Fruit fly (Drosophila melanogaster) whole organism, embryonic: Measurements from ENCODE around the gene CG43902.
A peak's percentile ranks its signal among the peaks of the same experiment; 100 is the strongest.

Source experiments
- CG10565 ChIP-seq: fragments of 200-800 bp; sonication (Bioruptor generic); optimal IDR thresholded peaks from 3 replicates; lab custom pipeline; 2016; ENCODE audit warnings: missing biosample characterization, mild to moderate bottlenecking, missing genetic modification characterization
- CG10959 ChIP-seq: fragments of 200-800 bp; sonication (Bioruptor generic); IDR thresholded peaks from 2 replicates; pipeline ENCODE4 v1.3.6; 2022; ENCODE audit warnings: missing biosample characterization, missing genetic modification characterization
- CG13624 ChIP-seq: fragments of 200-800 bp; sonication (Bioruptor generic); optimal IDR thresholded peaks from 2 replicates; lab custom pipeline; 2016; ENCODE audit warnings: missing biosample characterization, missing genetic modification characterization
- CG14860 ChIP-seq: fragments of 200-800 bp; sonication (Bioruptor generic); IDR thresholded peaks from 3 replicates; pipeline ENCODE4 v1.3.6; 2022; ENCODE audit warnings: missing biosample characterization, missing genetic modification characterization; ENCODE audit not compliant: partially characterized antibody
- CG16779 ChIP-seq: fragments of 200-800 bp; sonication (Bioruptor generic); IDR thresholded peaks from 2 replicates; pipeline ENCODE4 v1.3.6; 2022; ENCODE audit warnings: missing biosample characterization, missing genetic modification characterization
- CG16815 ChIP-seq: fragments of 200-800 bp; sonication (Bioruptor generic); optimal IDR thresholded peaks from 3 replicates; lab custom pipeline; 2017; ENCODE audit warnings: missing biosample characterization, mild to moderate bottlenecking, missing genetic modification characterization
- CG17359 ChIP-seq: fragments of 200-800 bp; sonication (Bioruptor generic); optimal IDR thresholded peaks from 3 replicates; lab custom pipeline; 2018; ENCODE audit warnings: missing biosample characterization, mild to moderate bottlenecking, missing genetic modification characterization, moderate library complexity
- CG17385 ChIP-seq: fragments of 200-800 bp; sonication (Bioruptor generic); optimal IDR thresholded peaks from 3 replicates; lab custom pipeline; 2018; ENCODE audit warnings: missing biosample characterization, mild to moderate bottlenecking, missing genetic modification characterization
- CG18262 ChIP-seq: fragments of 200-800 bp; optimal IDR thresholded peaks from 3 replicates; lab custom pipeline; 2019; ENCODE audit warnings: missing biosample characterization, mild to moderate bottlenecking, missing genetic modification characterization, moderate library complexity
- CG18764 ChIP-seq: fragments of 200-800 bp; sonication (Bioruptor generic); optimal IDR thresholded peaks from 3 replicates; lab custom pipeline; 2016; ENCODE audit warnings: missing biosample characterization, missing genetic modification characterization
- CG2678 ChIP-seq: fragments of 200-800 bp; sonication (Bioruptor generic); optimal IDR thresholded peaks from 3 replicates; lab custom pipeline; 2019; ENCODE audit warnings: missing biosample characterization, mild to moderate bottlenecking, missing genetic modification characterization, moderate library complexity
- CG3281 ChIP-seq: fragments of 200-800 bp; sonication (Bioruptor generic); optimal IDR thresholded peaks from 3 replicates; lab custom pipeline; 2017; ENCODE audit warnings: missing biosample characterization, mild to moderate bottlenecking, missing genetic modification characterization
- CG3407 ChIP-seq: fragments of 200-800 bp; sonication (Bioruptor generic); optimal IDR thresholded peaks from 2 replicates; lab custom pipeline; 2018; ENCODE audit warnings: missing biosample characterization, mild to moderate bottlenecking, missing genetic modification characterization
- CG3726 ChIP-seq: fragments of 200-800 bp; sonication (Bioruptor generic); IDR thresholded peaks from 3 replicates; pipeline ENCODE4, ENCODE4 v1.3.6; 2022; ENCODE audit warnings: missing biosample characterization, missing genetic modification characterization
- CG3838 ChIP-seq: fragments of 200-800 bp; sonication (Bioruptor generic); optimal IDR thresholded peaks from 3 replicates; lab custom pipeline; 2016; ENCODE audit warnings: missing biosample characterization, missing genetic modification characterization
- CG3995 ChIP-seq: fragments of 200-800 bp; sonication (Bioruptor generic); optimal IDR thresholded peaks from 3 replicates; lab custom pipeline; 2016; ENCODE audit warnings: missing biosample characterization, missing genetic modification characterization
- CG43689 ChIP-seq: fragments of 200-800 bp; sonication (Bioruptor generic); IDR thresholded peaks from 2 replicates; pipeline ENCODE4 v1.3.6; 2022; ENCODE audit warnings: missing biosample characterization, missing genetic modification characterization
- CG6854 ChIP-seq: fragments of 200-800 bp; sonication (Bioruptor generic); optimal IDR thresholded peaks from 3 replicates; lab custom pipeline; 2017; ENCODE audit warnings: missing biosample characterization, mild to moderate bottlenecking, missing genetic modification characterization
- CG8290 ChIP-seq, 3 experiments: fragments of 200-800 bp; sonication (Bioruptor generic); optimal IDR thresholded peaks; 2 replicates each; lab custom pipeline; 2016 to 2019; ENCODE audit warnings: missing biosample characterization in 3 of 3, missing genetic modification characterization in 3 of 3, mild to moderate bottlenecking in 2 of 3, moderate library complexity in 1 of 3
- CG9437 ChIP-seq: fragments of 200-800 bp; sonication (Bioruptor generic); optimal IDR thresholded peaks from 2 replicates; lab custom pipeline; 2018; ENCODE audit warnings: missing biosample characterization, mild to moderate bottlenecking, missing genetic modification characterization
- CTCF ChIP-seq: fragments of 200-800 bp; sonication (Bioruptor generic); optimal IDR thresholded peaks from 2 replicates; lab custom pipeline; 2017; ENCODE audit warnings: missing biosample characterization, mild to moderate bottlenecking, missing genetic modification characterization, moderate library complexity
- CkIIα-i1 ChIP-seq: fragments of 200-800 bp; sonication (Bioruptor generic); IDR thresholded peaks from 2 replicates; pipeline ENCODE4 v1.3.6; 2022; ENCODE audit warnings: missing biosample characterization, missing genetic modification characterization
- Dbx ChIP-seq: fragments of 200-800 bp; sonication (Bioruptor generic); IDR thresholded peaks from 3 replicates; pipeline ENCODE4 v1.3.6; 2022; ENCODE audit warnings: missing biosample characterization, missing genetic modification characterization
- Dfd ChIP-seq, 2 experiments: fragments of >200 bp; optimal IDR thresholded peaks; 2 replicates each; lab custom pipeline; 2017; ENCODE audit warnings: missing biosample characterization in 2 of 2, missing genetic modification characterization in 2 of 2
- H15 ChIP-seq: fragments of 200-800 bp; sonication (Bioruptor generic); IDR thresholded peaks from 3 replicates; pipeline ENCODE4 v1.3.6; 2022; ENCODE audit warnings: missing biosample characterization, missing genetic modification characterization
- Hand ChIP-seq: fragments of 200-800 bp; sonication (Bioruptor generic); optimal IDR thresholded peaks from 2 replicates; lab custom pipeline; 2017; ENCODE audit warnings: mild to moderate bottlenecking, missing biosample characterization, missing genetic modification reagents, missing genetic modification characterization
- Kr ChIP-seq: fragments of 200-800 bp; sonication (Bioruptor generic); optimal IDR thresholded peaks from 2 replicates; lab custom pipeline; 2017; ENCODE audit warnings: missing biosample characterization, mild to moderate bottlenecking, missing genetic modification characterization
- NfI ChIP-seq: fragments of 200-800 bp; sonication (Bioruptor generic); optimal IDR thresholded peaks from 3 replicates; lab custom pipeline; 2018; ENCODE audit warnings: missing biosample characterization, mild to moderate bottlenecking, missing genetic modification characterization, moderate library complexity
- Six4 ChIP-seq: fragments of 200-800 bp; sonication (Bioruptor generic); optimal IDR thresholded peaks from 2 replicates; lab custom pipeline; 2016; ENCODE audit warnings: missing biosample characterization, missing genetic modification characterization
- Ssrp ChIP-seq: fragments of 200-800 bp; sonication (Bioruptor generic); optimal IDR thresholded peaks from 2 replicates; lab custom pipeline; 2018; ENCODE audit warnings: missing biosample characterization, mild to moderate bottlenecking, missing genetic modification characterization, moderate library complexity
- Trl ChIP-seq, 3 experiments: fragments of >200 bp in 2 of 3; fragments of 200-800 bp in 1 of 3; sonication (Bioruptor generic) in 1 of 3; optimal IDR thresholded peaks; 2 replicates in 1 of 3; 3 replicates in 2 of 3; lab custom pipeline; 2016 to 2017; ENCODE audit warnings: missing biosample characterization in 1 of 3, missing genetic modification characterization in 1 of 3
- abd-A ChIP-seq: fragments of 200-800 bp; sonication (Bioruptor generic); optimal IDR thresholded peaks from 3 replicates; lab custom pipeline; 2019; ENCODE audit warnings: missing biosample characterization, mild to moderate bottlenecking, missing genetic modification characterization, moderate library complexity
- al ChIP-seq: fragments of 200-800 bp; sonication (Bioruptor generic); IDR thresholded peaks from 2 replicates; pipeline ENCODE4 v1.3.6; 2022; ENCODE audit warnings: missing biosample characterization, missing genetic modification characterization
- amos ChIP-seq: fragments of 200-800 bp; sonication (Bioruptor generic); IDR thresholded peaks from 2 replicates; pipeline ENCODE4 v1.3.6; 2022; ENCODE audit warnings: missing biosample characterization, missing genetic modification characterization; ENCODE audit not compliant: partially characterized antibody
- az2 ChIP-seq: fragments of 200-800 bp; sonication (Bioruptor generic); optimal IDR thresholded peaks from 3 replicates; lab custom pipeline; 2016; ENCODE audit warnings: missing biosample characterization, missing genetic modification characterization
- bigmax ChIP-seq: fragments of 200-800 bp; sonication (Bioruptor generic); optimal IDR thresholded peaks from 2 replicates; lab custom pipeline; 2018; ENCODE audit warnings: missing biosample characterization, mild to moderate bottlenecking, missing genetic modification characterization
- chn ChIP-seq: fragments of 200-800 bp; sonication (Bioruptor generic); optimal IDR thresholded peaks from 2 replicates; lab custom pipeline; 2016; ENCODE audit warnings: missing biosample characterization, missing genetic modification characterization
- croc ChIP-seq: fragments of 200-800 bp; sonication (Bioruptor generic); conservative IDR thresholded peaks from 3 replicates; pipeline ENCODE4 v1.3.6; 2022; ENCODE audit warnings: missing biosample characterization, missing genetic modification characterization
- da ChIP-seq: fragments of 200-800 bp; sonication (Bioruptor generic); optimal IDR thresholded peaks from 2 replicates; lab custom pipeline; 2016; ENCODE audit warnings: missing biosample characterization, missing genetic modification characterization
- esg ChIP-seq: fragments of 200-800 bp; sonication (Bioruptor generic); conservative IDR thresholded peaks from 2 replicates; pipeline ENCODE4 v1.3.6; 2022; ENCODE audit warnings: missing biosample characterization, missing genetic modification characterization
- gfzf ChIP-seq: fragments of 200-800 bp; sonication (Bioruptor generic); optimal IDR thresholded peaks from 2 replicates; lab custom pipeline; 2016; ENCODE audit warnings: missing biosample characterization, mild to moderate bottlenecking, missing genetic modification characterization, moderate library complexity
- hbn ChIP-seq: fragments of 200-800 bp; sonication (Bioruptor generic); IDR thresholded peaks from 2 replicates; pipeline ENCODE4 v1.3.6; 2022; ENCODE audit warnings: missing biosample characterization, missing genetic modification characterization; ENCODE audit not compliant: partially characterized antibody
- kay ChIP-seq: fragments of 200-800 bp; sonication (Bioruptor generic); optimal IDR thresholded peaks from 2 replicates; lab custom pipeline; 2016; ENCODE audit warnings: missing biosample characterization, missing genetic modification characterization
- pita ChIP-seq: fragments of 200-800 bp; sonication (Bioruptor generic); optimal IDR thresholded peaks from 2 replicates; lab custom pipeline; 2017; ENCODE audit warnings: missing biosample characterization, mild to moderate bottlenecking, missing genetic modification characterization
- pzg ChIP-seq: fragments of 200-800 bp; sonication (Bioruptor generic); optimal IDR thresholded peaks from 3 replicates; lab custom pipeline; 2018; ENCODE audit warnings: missing biosample characterization, mild to moderate bottlenecking, missing genetic modification characterization, moderate library complexity
- sqz ChIP-seq: fragments of 200-800 bp; sonication (Bioruptor generic); optimal IDR thresholded peaks from 3 replicates; lab custom pipeline; 2018; ENCODE audit warnings: missing biosample characterization, mild to moderate bottlenecking, missing genetic modification characterization
- stwl ChIP-seq: fragments of 200-800 bp; sonication (Bioruptor generic); optimal IDR thresholded peaks from 3 replicates; lab custom pipeline; 2018; ENCODE audit warnings: missing biosample characterization, mild to moderate bottlenecking, missing genetic modification characterization, moderate library complexity
- tin ChIP-seq: fragments of 200-800 bp; sonication (Bioruptor generic); optimal IDR thresholded peaks from 3 replicates; lab custom pipeline; 2016; ENCODE audit warnings: missing biosample characterization, missing genetic modification characterization
- wdn ChIP-seq: fragments of 200-800 bp; sonication (Bioruptor generic); IDR thresholded peaks from 2 replicates; pipeline ENCODE4 v1.3.6; 2022; ENCODE audit warnings: missing biosample characterization, missing genetic modification characterization
- zen ChIP-seq: fragments of 200-800 bp; sonication (Bioruptor generic); optimal IDR thresholded peaks from 3 replicates; lab custom pipeline; 2018; ENCODE audit warnings: missing biosample characterization, mild to moderate bottlenecking, missing genetic modification characterization, moderate library complexity

CG43902 gene

dm6 chrX:10232497-10232896 lies 74.3 kb downstream of the CG43902 start (continued):
- TF ChIP-seq CG10959 (GFP tag; lab: Robert Waterston, UW) (no peak), NfI (GFP tag; lab: Kevin White, UChicago) (peak; percentile 82), gfzf (no peak), Dbx (GFP tag; lab: Robert Waterston, UW) (0 out of 3 replicates have a peak, but pooled peaks have one; percentile 10), CG3407 (peak; percentile 59), CG3838 (GFP tag; lab: Kevin White, UChicago) (peak; percentile 41), bigmax (GFP tag; lab: Kevin White, UChicago) (no peak), CG3995 (GFP tag; lab: Kevin White, UChicago) (no peak), CG6854 (peak; percentile 64), esg (GFP tag; lab: Robert Waterston, UW) (peak; percentile 58), CG13624 (GFP tag; lab: Kevin White, UChicago) (peak; percentile 59), CG17359 (tag; lab: Kevin White, UChicago) (peak; percentile 79), Hand (GFP tag; lab: Kevin White, UChicago) (peak; percentile 39), stwl (tag; lab: Kevin White, UChicago) (no peak), CG2678 (tag; lab: Kevin White, UChicago) (peak; percentile 87), CG18262 (peak; percentile 80), kay (peak; percentile 43), Ssrp (tag; lab: Kevin White, UChicago) (peak; percentile 80), CG10565 (GFP tag; lab: Kevin White, UChicago) (no peak), CG14860 (no peak), Trl (optimal IDR thresholded peaks at IDR 0.05; lab: Kevin White, UChicago) (no peak), Trl (GFP tag; optimal IDR thresholded peaks at IDR 0.05; lab: Kevin White, UChicago) (no peak), amos (no peak), CTCF (GFP tag; lab: Kevin White, UChicago) (peak; percentile 36), pita (GFP tag; lab: Kevin White, UChicago) (no peak), hbn (GFP tag; lab: Robert Waterston, UW) (no peak), Kr (GFP tag; lab: Kevin White, UChicago) (no peak), CG16779 (no peak), wdn (GFP tag; lab: Robert Waterston, UW) (0 out of 2 replicates have a peak, but pooled peaks have one; percentile 35), al (peak; percentile 19; the same call in 1 of the 2 replicates), abd-A (tag; lab: Kevin White, UChicago) (peak; percentile 39), CG16815 (GFP tag; lab: Kevin White, UChicago) (peak; percentile 19), Six4 (peak; percentile 56), Dfd (GFP tag; optimal IDR thresholded peaks at IDR 0.05; lab: Kevin White, UChicago) (no peak), CG43689 (peak; percentile 57), CG17385 (peak; percentile 63), zen (peak; percentile 9), CG3281 (GFP tag; lab: Kevin White, UChicago) (no peak), croc (GFP tag; lab: Robert Waterston, UW) (peak; percentile 38; the same call in 2 of the 3 replicates), CG9437 (GFP tag; lab: Kevin White, UChicago) (peak; percentile 67), CG18764 (GFP tag; lab: Kevin White, UChicago) (no peak), da (no peak), CG8290 (GFP tag; optimal IDR thresholded peaks at IDR 0.05; lab: Kevin White, UChicago) (no peak), CG8290 (tag; optimal IDR thresholded peaks at IDR 0.05; lab: Kevin White, UChicago) (no peak), CkIIα-i1 (no peak), CG3726 (GFP tag; lab: Robert Waterston, UW) (0 out of 3 replicates have a peak, but pooled peaks have one; percentile 59), sqz (peak; percentile 61), az2 (peak; percentile 75), tin (GFP tag; lab: Kevin White, UChicago) (peak; percentile 17), chn (GFP tag; lab: Kevin White, UChicago) (peak; percentile 56), pzg (GFP tag; lab: Kevin White, UChicago) (no peak), H15 (GFP tag; lab: Robert Waterston, UW) (0 out of 3 replicates have a peak, but pooled peaks have one; percentile 48)
